Fruit fly (Drosophila melanogaster) whole organism, adult: ENCODE results near the gene CSN6.

Experiments
- CG11617 ChIP-seq: fragments of 200-800 bp; sonication (Bioruptor generic); optimal IDR thresholded peaks from 2 replicates; lab custom pipeline; 2017; ENCODE audit warnings: mild to moderate bottlenecking, missing biosample characterization, missing genetic modification reagents, missing genetic modification characterization
- CG1620 ChIP-seq: fragments of 200-800 bp; sonication (Bioruptor generic); optimal IDR thresholded peaks from 2 replicates; lab custom pipeline; 2016; ENCODE audit warnings: missing biosample characterization, missing genetic modification characterization
- CG7045 ChIP-seq: fragments of 200-800 bp; sonication (Bioruptor generic); optimal IDR thresholded peaks from 2 replicates; lab custom pipeline; 2017; ENCODE audit warnings: missing biosample characterization, mild to moderate bottlenecking, missing genetic modification characterization
- CG7101 ChIP-seq: fragments of 200-800 bp; sonication (Bioruptor generic); optimal IDR thresholded peaks from 2 replicates; lab custom pipeline; 2018; ENCODE audit warnings: missing biosample characterization, mild to moderate bottlenecking, missing genetic modification characterization, moderate library complexity
- cic ChIP-seq: fragments of 200-800 bp; sonication (Bioruptor generic); optimal IDR thresholded peaks from 2 replicates; lab custom pipeline; 2017; ENCODE audit warnings: missing biosample characterization, mild to moderate bottlenecking, missing genetic modification characterization, moderate library complexity

- TF ChIP-seq CG7101 (tag; lab: Kevin White, UChicago) (no peak), CG1620 (no peak), CG7045 (GFP tag; lab: Kevin White, UChicago) (no peak), CG11617 (GFP tag; lab: Kevin White, UChicago) (no peak), cic (GFP tag; lab: Kevin White, UChicago) (no peak)
Measured at dm6 chr3R:22558398-22558797, 22.2 kb upstream of the CSN6 start.
